Worm (Caenorhabditis elegans) whole organism, mixed stage, embryonic: ENCODE results near the gene C10G8.3.

ENCODE experiments used
- ces-1 ChIP-seq: fragments of 150-350 bp; optimal IDR thresholded peaks from 2 replicates; lab custom pipeline; 2014; ENCODE audit warnings: missing biosample characterization, missing genetic modification reagents, missing genetic modification characterization
- mep-1 ChIP-seq: fragments of 150-350 bp; optimal IDR thresholded peaks from 2 replicates; lab custom pipeline; 2017; ENCODE audit warnings: missing biosample characterization, missing genetic modification reagents, missing genetic modification characterization, inconsistent platforms
- sptf-1 ChIP-seq: sonication (generic microtip); optimal IDR thresholded peaks from 2 replicates; lab custom pipeline; 2017; ENCODE audit warnings: mild to moderate bottlenecking, missing genetic modification characterization, moderate library complexity, missing compliant biosample characterization
- unc-39 ChIP-seq: fragments of 150-350 bp; optimal IDR thresholded peaks from 2 replicates; lab custom pipeline; 2014; ENCODE audit warnings: missing biosample characterization, missing genetic modification characterization

ce11 chrV:5275426-5276007 lies 37.0 kb upstream of the C10G8.3 start:
- no peak for TF ChIP-seq ces-1 (GFP tag; lab: Kevin White, UChicago)
- no peak for TF ChIP-seq sptf-1 (tag; lab: Kevin White, UChicago)
- no peak for TF ChIP-seq mep-1 (tag; lab: Kevin White, UChicago)
- TF ChIP-seq unc-39: no peak
